Fruit fly (Drosophila melanogaster) whole organism, prepupa: Measurements from ENCODE around the gene Esyt2.

ENCODE experiments used
- CG10669 ChIP-seq: fragments of 200-800 bp; sonication (Bioruptor generic); optimal IDR thresholded peaks from 3 replicates; lab custom pipeline; 2018; ENCODE audit warnings: missing biosample characterization, mild to moderate bottlenecking, missing genetic modification characterization, moderate library complexity
- CG16779 ChIP-seq: fragments of 200-800 bp; sonication (Bioruptor generic); optimal IDR thresholded peaks from 3 replicates; lab custom pipeline; 2017; ENCODE audit warnings: missing biosample characterization, mild to moderate bottlenecking, missing genetic modification characterization
- CG34406 ChIP-seq: fragments of 200-800 bp; sonication (Bioruptor generic); optimal IDR thresholded peaks from 3 replicates; lab custom pipeline; 2016; ENCODE audit warnings: missing biosample characterization, missing genetic modification characterization
- CG3919 ChIP-seq: fragments of 200-800 bp; sonication (Bioruptor generic); optimal IDR thresholded peaks from 3 replicates; lab custom pipeline; 2016; ENCODE audit warnings: missing biosample characterization, missing genetic modification characterization
- CG4318 ChIP-seq: fragments of 200-800 bp; sonication (Bioruptor generic); optimal IDR thresholded peaks from 3 replicates; lab custom pipeline; 2017; ENCODE audit warnings: missing biosample characterization, mild to moderate bottlenecking, missing genetic modification characterization
- CG6792 ChIP-seq: fragments of 200-800 bp; sonication (Bioruptor generic); optimal IDR thresholded peaks from 3 replicates; lab custom pipeline; 2016; ENCODE audit warnings: missing biosample characterization, missing genetic modification characterization
- CG6808 ChIP-seq: fragments of 200-800 bp; sonication (Bioruptor generic); optimal IDR thresholded peaks from 3 replicates; lab custom pipeline; 2017; ENCODE audit warnings: missing biosample characterization, missing genetic modification characterization, mild to moderate bottlenecking, moderate library complexity, missing genetic modification reagents
- CG8119 ChIP-seq: fragments of 200-800 bp; sonication (Bioruptor generic); IDR thresholded peaks from 3 replicates; pipeline ENCODE4 v1.3.6; 2022; ENCODE audit warnings: missing biosample characterization, missing genetic modification characterization
- CG9139 ChIP-seq: fragments of 200-800 bp; sonication (Bioruptor generic); optimal IDR thresholded peaks from 3 replicates; lab custom pipeline; 2017; ENCODE audit warnings: missing biosample characterization, mild to moderate bottlenecking, missing genetic modification characterization
- net ChIP-seq: fragments of 200-800 bp; sonication (Bioruptor generic); optimal IDR thresholded peaks from 3 replicates; lab custom pipeline; 2016; ENCODE audit warnings: missing biosample characterization, missing genetic modification characterization
- pdm3 ChIP-seq: fragments of 200-800 bp; sonication (Bioruptor generic); optimal IDR thresholded peaks from 3 replicates; lab custom pipeline; 2016; ENCODE audit warnings: missing biosample characterization, missing genetic modification characterization
- spab ChIP-seq: fragments of 200-800 bp; sonication (Bioruptor generic); optimal IDR thresholded peaks from 2 replicates; lab custom pipeline; 2017; ENCODE audit warnings: missing biosample characterization, mild to moderate bottlenecking, missing genetic modification characterization, missing genetic modification reagents
- svp ChIP-seq: fragments of 200-800 bp; sonication (Bioruptor generic); peaks from one replicate; lab custom pipeline; 2016; ENCODE audit warnings: missing biosample characterization, missing genetic modification characterization

DNA sequence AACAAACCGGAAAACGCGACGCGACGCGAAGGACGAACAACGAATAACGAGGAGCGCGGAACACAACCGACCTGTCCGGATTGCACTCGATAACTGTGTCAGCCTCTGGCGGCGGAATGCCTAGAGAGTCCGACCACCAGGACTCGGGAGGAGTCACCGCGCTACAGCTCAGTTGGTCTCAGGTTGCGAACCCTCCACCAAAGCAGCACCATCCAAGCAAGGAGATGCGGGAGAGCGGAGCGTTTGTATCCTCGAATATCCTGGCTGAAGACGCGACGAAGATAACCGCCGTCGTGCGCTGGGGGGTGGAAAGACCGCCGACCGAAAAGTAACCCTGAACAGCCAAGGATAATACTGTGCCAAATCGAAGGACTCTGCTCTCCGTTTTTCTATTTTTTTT lies 32.8 kb downstream of the Esyt2 start:
- TF ChIP-seq CG34406 (GFP tag; lab: Kevin White, UChicago) = no peak
- no peak for TF ChIP-seq CG8119 (GFP tag; lab: Robert Waterston, UW)
- no peak for TF ChIP-seq net (GFP tag; lab: Kevin White, UChicago)
- no peak for TF ChIP-seq CG4318
- TF ChIP-seq CG6808 (GFP tag; lab: Kevin White, UChicago) = no peak
- no peak for TF ChIP-seq CG3919 (GFP tag; lab: Kevin White, UChicago)
- TF ChIP-seq CG9139 (GFP tag; lab: Kevin White, UChicago) = no peak
- no peak for TF ChIP-seq CG16779
- TF ChIP-seq pdm3 = no peak
- no peak for TF ChIP-seq svp
- TF ChIP-seq spab = no peak
- TF ChIP-seq CG6792 = no peak
- TF ChIP-seq CG10669 (GFP tag; lab: Kevin White, UChicago) = no peak
